Worm (Caenorhabditis elegans): ENCODE results near the gene ZK1290.11.

ZK1290.11 gene

ce11 chrII:7593227-7593626 is 31.8 kb upstream of the ZK1290.11 start (continued):
- no peak for TF ChIP-seq mxl-3 (GFP tag; optimal IDR thresholded peaks at IDR 0.05)
- peak; percentile 62 for TF ChIP-seq hmg-1.1 (GFP tag; IDR thresholded peaks at IDR 0.05)
- TF ChIP-seq egl-43 (GFP tag; IDR thresholded peaks at IDR 0.05) = 0 out of 2 replicates have a peak, but pooled peaks have one; percentile 43
- TF ChIP-seq lin-1 (GFP tag; IDR thresholded peaks at IDR 0.05) = no peak
- no peak for TF ChIP-seq Y105C5A.15 (GFP tag; IDR thresholded peaks at IDR 0.05)

DNA sequence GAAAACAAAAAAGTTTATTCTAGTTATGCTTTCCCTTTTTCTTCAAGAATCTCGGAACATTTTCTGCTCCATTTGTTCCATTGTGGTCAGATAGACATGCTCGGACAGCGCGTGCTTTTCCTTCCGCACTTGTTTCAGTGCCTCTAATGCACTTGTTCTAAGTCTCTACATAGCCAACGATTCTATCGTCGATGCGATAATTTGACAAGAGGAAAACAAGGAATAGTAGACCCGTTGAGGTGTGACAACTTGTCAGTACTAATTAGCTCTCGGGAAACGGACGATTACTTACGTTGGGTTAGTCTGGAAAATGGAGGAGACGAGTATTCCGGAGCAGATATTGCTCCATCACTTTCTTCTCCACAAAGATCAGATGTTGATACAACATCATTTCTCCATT is 26.9 kb upstream of the ZK1290.11 start:
- TF ChIP-seq unc-62 (GFP tag; optimal IDR thresholded peaks at IDR 0.05 in 1 of 2) (peak in 1 of 2 experiments; percentile 94), unc-62 (tag; optimal IDR thresholded peaks at IDR 0.05) (no peak), jun-1 (tag; optimal IDR thresholded peaks at IDR 0.05) (no peak)

DNA sequence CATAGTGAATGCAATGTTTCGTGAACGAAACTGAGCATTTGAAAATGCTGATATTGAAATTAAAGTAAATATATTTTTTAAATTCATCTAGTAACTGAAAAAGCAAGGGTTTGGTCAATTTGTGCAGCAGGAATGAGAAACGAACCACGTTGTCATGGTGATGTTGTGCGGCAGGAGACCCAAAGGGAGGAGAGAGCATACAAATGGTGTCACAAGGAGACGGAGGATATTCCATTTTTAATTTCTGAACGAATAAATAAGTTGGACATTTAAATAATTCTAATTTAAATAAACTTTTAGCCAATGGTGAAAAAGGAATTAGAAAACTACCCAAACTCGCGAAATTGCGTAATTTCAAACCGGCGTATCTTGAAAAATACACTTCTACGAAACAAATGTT is 22.2 kb upstream of the ZK1290.11 start, which contains the start of gene mks-3:
Gene mks-3 (minus strand): TSS at position 101 of the 400 bp plus-strand sequence.
- no peak for TF ChIP-seq nhr-237 (tag; optimal IDR thresholded peaks at IDR 0.05)

DNA sequence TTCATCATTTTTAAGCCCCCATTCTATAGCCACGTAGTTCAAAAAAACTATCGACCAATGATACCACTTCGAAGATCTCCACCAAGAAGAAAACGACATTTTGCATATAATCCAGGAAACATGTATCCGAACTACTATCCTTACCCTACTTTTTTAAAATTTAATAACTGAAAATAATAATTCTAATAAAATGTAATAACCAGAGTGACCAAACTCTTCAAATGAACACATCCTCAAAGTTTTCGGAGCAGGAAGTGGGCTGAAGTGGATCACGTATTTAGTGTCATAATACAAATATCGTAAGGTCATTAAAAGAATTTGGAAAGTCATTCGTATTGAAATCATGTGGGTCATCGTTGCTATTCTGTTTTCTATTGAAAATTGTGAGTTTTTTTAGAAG is 16.0 kb upstream of the ZK1290.11 start, which contains the start of gene F35D2.6:
Gene F35D2.6 (plus strand): TSS at position 301 of the 400 bp plus-strand sequence.
- TF ChIP-seq nhr-102 (tag; optimal IDR thresholded peaks at IDR 0.05) (no peak), hlh-30 (tag; optimal IDR thresholded peaks at IDR 0.05; ENCODE audit: insufficient read depth) (no peak), unc-62 (GFP tag; optimal IDR thresholded peaks at IDR 0.05 in 1 of 2) (no peak), unc-62 (tag; optimal IDR thresholded peaks at IDR 0.05) (no peak), php-3 (GFP tag; IDR thresholded peaks at IDR 0.05) (no peak), Y48G9A.11 (GFP tag; IDR thresholded peaks at IDR 0.05) (no peak), set-16 (GFP tag; IDR thresholded peaks at IDR 0.05) (no peak), ceh-82 (tag; optimal IDR thresholded peaks at IDR 0.05) (no peak), nhr-48 (tag; optimal IDR thresholded peaks at IDR 0.05) (no peak), F37D6.2 (tag; optimal IDR thresholded peaks at IDR 0.05) (no peak), T26A8.4 (GFP tag; IDR thresholded peaks at IDR 0.05) (no peak), daf-19 (GFP tag; conservative IDR thresholded peaks at IDR 0.05) (no peak), lsy-2 (tag; optimal IDR thresholded peaks at IDR 0.05) (no peak), mes-2 (tag; optimal IDR thresholded peaks at IDR 0.05; ENCODE audit: poor library complexity, severe bottlenecking) (no peak), F10B5.3 (tag; optimal IDR thresholded peaks at IDR 0.05) (no peak)

DNA sequence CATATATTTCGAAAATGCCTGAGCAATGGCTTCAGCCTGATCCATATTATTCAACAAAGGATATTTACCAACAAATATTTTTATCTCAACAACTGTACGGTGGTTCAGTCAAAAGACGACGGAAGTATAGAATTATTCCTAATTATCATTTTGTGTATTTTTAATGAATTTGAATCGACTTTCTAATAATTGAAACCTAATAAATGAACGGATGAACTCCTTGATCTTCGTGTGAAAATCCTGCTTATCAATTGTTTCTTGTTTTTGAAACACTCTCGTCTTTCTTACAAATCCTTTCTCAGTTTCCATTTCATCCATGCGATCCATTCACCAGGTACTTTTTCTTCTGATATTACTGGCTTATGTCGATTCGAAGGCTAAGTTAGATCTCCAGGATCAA is 14.2 kb upstream of the ZK1290.11 start, which contains the start of gene F35D2.1:
Gene F35D2.1 (plus strand): TSS at position 301 of the 400 bp plus-strand sequence.
- TF ChIP-seq nhr-76 (tag; optimal IDR thresholded peaks at IDR 0.05) (no peak), hmg-1.1 (GFP tag; IDR thresholded peaks at IDR 0.05) (no peak), ceh-28 (tag; optimal IDR thresholded peaks at IDR 0.05) (no peak), daf-19 (GFP tag; conservative IDR thresholded peaks at IDR 0.05) (no peak)

DNA sequence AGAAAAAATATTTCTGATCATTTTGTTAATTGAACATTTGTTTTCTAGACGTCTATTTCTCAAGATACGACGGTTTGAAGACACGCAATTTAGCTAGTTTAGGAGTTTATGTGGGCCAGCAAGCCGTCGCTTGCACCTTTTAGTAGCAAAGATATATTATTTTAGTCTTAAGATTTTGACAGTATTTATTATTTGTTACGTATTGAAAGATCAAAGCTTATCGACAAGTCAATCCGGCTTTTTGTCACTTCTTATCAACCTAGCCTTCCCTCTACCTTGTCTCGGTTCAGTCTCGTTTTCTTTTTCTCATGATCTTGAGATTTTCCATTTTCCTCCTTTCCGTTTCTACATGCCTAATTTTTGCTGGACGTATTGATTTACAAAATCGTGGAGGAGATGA is 12.7 kb upstream of the ZK1290.11 start, which contains the start of gene F35D2.2:
Gene F35D2.2 (plus strand): TSS at position 301 of the 400 bp plus-strand sequence.
- TF ChIP-seq aha-1 (tag) = peak; percentile 53
- TF ChIP-seq pha-4 (GFP tag; IDR thresholded peaks at IDR 0.05) = no peak
- no peak for TF ChIP-seq pha-4 (tag; optimal IDR thresholded peaks at IDR 0.05)

DNA sequence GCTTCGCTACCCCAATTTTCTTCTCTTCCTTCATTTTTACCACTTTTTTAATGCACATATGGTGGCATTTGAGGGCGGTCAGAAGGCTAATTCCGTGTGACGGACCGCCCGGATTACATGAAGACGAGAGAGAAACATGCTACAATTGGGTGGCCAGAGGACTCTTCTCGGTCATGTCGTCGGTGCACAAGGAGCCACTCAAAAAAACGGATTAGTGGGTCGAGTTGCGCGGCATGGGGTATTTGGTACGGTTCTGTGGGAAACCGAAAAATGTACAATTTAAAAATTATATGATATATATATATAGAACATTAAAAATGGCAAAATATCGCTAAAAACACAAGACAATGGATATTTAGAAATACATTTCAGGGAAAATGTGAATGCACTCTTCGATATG is 9.4 kb upstream of the ZK1290.11 start:
- no peak for TF ChIP-seq nhr-42 (GFP tag; IDR thresholded peaks at IDR 0.05)
- no peak for TF ChIP-seq snpc-1.2 (GFP tag; IDR thresholded peaks at IDR 0.05)
- 0 out of 4 replicates have a peak, but pooled peaks of 1 of the 2 experiments have one; percentile 13 for TF ChIP-seq madf-5 (GFP tag; IDR thresholded peaks at IDR 0.05)
- no peak for TF ChIP-seq hlh-11 (tag; optimal IDR thresholded peaks at IDR 0.05)
